Fruit fly (Drosophila melanogaster) whole organism, embryonic: Measurements from ENCODE around the gene CG4218.

ENCODE experiments used
- Abd-B ChIP-seq: fragments of 200-800 bp; sonication (Bioruptor generic); optimal IDR thresholded peaks from 2 replicates; lab custom pipeline; 2018; ENCODE audit warnings: missing biosample characterization, mild to moderate bottlenecking, missing genetic modification characterization, moderate library complexity
- Bgb ChIP-seq: fragments of 200-800 bp; sonication (Bioruptor generic); IDR thresholded peaks from 2 replicates; pipeline ENCODE4 v1.3.6; 2022; ENCODE audit warnings: missing biosample characterization, missing genetic modification characterization; ENCODE audit not compliant: partially characterized antibody
- CG11085 ChIP-seq: fragments of 200-800 bp; sonication (Bioruptor generic); IDR thresholded peaks from 2 replicates; pipeline ENCODE4 v1.3.6; 2022; ENCODE audit warnings: missing biosample characterization, missing genetic modification characterization
- CG13775 ChIP-seq: fragments of 200-800 bp; sonication (Bioruptor generic); optimal IDR thresholded peaks from 3 replicates; lab custom pipeline; 2017; ENCODE audit warnings: missing biosample characterization, mild to moderate bottlenecking, missing genetic modification characterization
- CG14667 ChIP-seq: fragments of 200-800 bp; sonication (Bioruptor generic); IDR thresholded peaks from 2 replicates; pipeline ENCODE4 v1.3.6; 2022; ENCODE audit warnings: missing biosample characterization, missing genetic modification characterization
- CG15514 ChIP-seq: fragments of 200-800 bp; sonication (Bioruptor generic); optimal IDR thresholded peaks from 3 replicates; lab custom pipeline; 2017; ENCODE audit warnings: missing biosample characterization, missing genetic modification characterization, mild to moderate bottlenecking, moderate library complexity, missing genetic modification reagents
- CG1602 ChIP-seq: fragments of 200-800 bp; sonication (Bioruptor generic); optimal IDR thresholded peaks from 3 replicates; lab custom pipeline; 2016; ENCODE audit warnings: missing biosample characterization, missing genetic modification characterization
- CG1792 ChIP-seq: fragments of 200-800 bp; sonication (Bioruptor generic); optimal IDR thresholded peaks from 2 replicates; lab custom pipeline; 2016; ENCODE audit warnings: missing biosample characterization, missing genetic modification characterization
- CG2678 ChIP-seq: fragments of 200-800 bp; sonication (Bioruptor generic); optimal IDR thresholded peaks from 3 replicates; lab custom pipeline; 2019; ENCODE audit warnings: missing biosample characterization, mild to moderate bottlenecking, missing genetic modification characterization, moderate library complexity
- CG30403 ChIP-seq: fragments of 200-800 bp; sonication (Bioruptor generic); optimal IDR thresholded peaks from 3 replicates; lab custom pipeline; 2016; ENCODE audit warnings: missing biosample characterization, missing genetic modification characterization
- CG3065 ChIP-seq: fragments of 200-800 bp; sonication (Bioruptor generic); optimal IDR thresholded peaks from 2 replicates; lab custom pipeline; 2016; ENCODE audit warnings: missing biosample characterization, missing genetic modification characterization
- CG32767 ChIP-seq: fragments of 200-800 bp; sonication (Bioruptor generic); IDR thresholded peaks from 2 replicates; pipeline ENCODE4 v1.3.6; 2022; ENCODE audit warnings: missing biosample characterization, missing genetic modification characterization
- CG32772 ChIP-seq: fragments of 200-800 bp; sonication (Bioruptor generic); IDR thresholded peaks from 2 replicates; pipeline ENCODE4 v1.3.6; 2022; ENCODE audit warnings: missing biosample characterization, missing genetic modification characterization
- CG34224 ChIP-seq: fragments of 200-800 bp; sonication (Bioruptor generic); IDR thresholded peaks from 3 replicates; pipeline ENCODE4 v1.3.6; 2022; ENCODE audit warnings: missing biosample characterization, missing genetic modification characterization; ENCODE audit not compliant: partially characterized antibody
- CG3838 ChIP-seq: fragments of 200-800 bp; sonication (Bioruptor generic); optimal IDR thresholded peaks from 3 replicates; lab custom pipeline; 2016; ENCODE audit warnings: missing biosample characterization, missing genetic modification characterization
- CG4424 ChIP-seq: fragments of 200-800 bp; sonication (Bioruptor generic); optimal IDR thresholded peaks from 3 replicates; lab custom pipeline; 2016; ENCODE audit warnings: missing biosample characterization, missing genetic modification characterization
- CG6683 ChIP-seq: fragments of 200-800 bp; sonication (Bioruptor generic); optimal IDR thresholded peaks from 2 replicates; lab custom pipeline; 2017; ENCODE audit warnings: missing biosample characterization, mild to moderate bottlenecking, missing genetic modification characterization, missing genetic modification reagents
- CG6765 ChIP-seq: fragments of 200-800 bp; sonication (Bioruptor generic); optimal IDR thresholded peaks from 3 replicates; lab custom pipeline; 2017; ENCODE audit warnings: missing biosample characterization, mild to moderate bottlenecking, missing genetic modification characterization
- CG7745 ChIP-seq: fragments of 200-800 bp; sonication (Bioruptor generic); optimal IDR thresholded peaks from 2 replicates; lab custom pipeline; 2018; ENCODE audit warnings: missing biosample characterization, mild to moderate bottlenecking, missing genetic modification characterization, moderate library complexity
- CG7839 ChIP-seq: fragments of 200-800 bp; sonication (Bioruptor generic); optimal IDR thresholded peaks from 3 replicates; lab custom pipeline; 2018; ENCODE audit warnings: missing biosample characterization, mild to moderate bottlenecking, missing genetic modification characterization, moderate library complexity
- Dbx ChIP-seq: fragments of 200-800 bp; sonication (Bioruptor generic); IDR thresholded peaks from 3 replicates; pipeline ENCODE4 v1.3.6; 2022; ENCODE audit warnings: missing biosample characterization, missing genetic modification characterization
- HLH4C ChIP-seq: fragments of 200-800 bp; sonication (Bioruptor generic); IDR thresholded peaks from 3 replicates; pipeline ENCODE4 v1.3.6; 2022; ENCODE audit warnings: missing biosample characterization, missing genetic modification characterization; ENCODE audit not compliant: partially characterized antibody
- HLHmδ ChIP-seq: fragments of 200-800 bp; sonication (Bioruptor generic); optimal IDR thresholded peaks from 2 replicates; lab custom pipeline; 2018; ENCODE audit warnings: missing biosample characterization, mild to moderate bottlenecking, missing genetic modification characterization, moderate library complexity
- Hand ChIP-seq: fragments of 200-800 bp; sonication (Bioruptor generic); optimal IDR thresholded peaks from 2 replicates; lab custom pipeline; 2017; ENCODE audit warnings: mild to moderate bottlenecking, missing biosample characterization, missing genetic modification reagents, missing genetic modification characterization
- HmgZ ChIP-seq: fragments of 200-800 bp; sonication (Bioruptor generic); optimal IDR thresholded peaks from 2 replicates; lab custom pipeline; 2018; ENCODE audit warnings: missing biosample characterization, mild to moderate bottlenecking, missing genetic modification characterization
- Hr51 ChIP-seq, 2 experiments: fragments of 200-800 bp; sonication (Bioruptor generic); optimal IDR thresholded peaks; 2 replicates in 1 of 2; 3 replicates in 1 of 2; lab custom pipeline; 2016 to 2018; ENCODE audit warnings: missing biosample characterization in 2 of 2, missing genetic modification characterization in 2 of 2, mild to moderate bottlenecking in 1 of 2, moderate library complexity in 1 of 2
- Myb ChIP-seq: fragments of 200-800 bp; sonication (Bioruptor generic); optimal IDR thresholded peaks from 2 replicates; lab custom pipeline; 2016; ENCODE audit warnings: missing biosample characterization, missing genetic modification characterization
- Oli ChIP-seq: fragments of 200-800 bp; sonication (Bioruptor generic); optimal IDR thresholded peaks from 2 replicates; lab custom pipeline; 2018; ENCODE audit warnings: missing biosample characterization, mild to moderate bottlenecking, missing genetic modification characterization, moderate library complexity
- Ptx1 ChIP-seq: fragments of 200-800 bp; sonication (Bioruptor generic); IDR thresholded peaks from 2 replicates; pipeline ENCODE4 v1.3.6; 2022; ENCODE audit warnings: missing biosample characterization, missing genetic modification characterization
- Side ChIP-seq: fragments of 200-800 bp; sonication (Bioruptor generic); optimal IDR thresholded peaks from 2 replicates; lab custom pipeline; 2016; ENCODE audit warnings: missing biosample characterization, missing genetic modification characterization
- ap ChIP-seq: fragments of 200-800 bp; sonication (Bioruptor generic); IDR thresholded peaks from 2 replicates; pipeline ENCODE4 v1.3.6; 2022; ENCODE audit warnings: missing biosample characterization, missing genetic modification characterization
- ase ChIP-seq: fragments of 200-800 bp; sonication (Bioruptor generic); IDR thresholded peaks from 3 replicates; pipeline ENCODE4 v1.3.6; 2022; ENCODE audit warnings: missing biosample characterization, missing genetic modification characterization
- chif ChIP-seq, 2 experiments: fragments of 200-800 bp; sonication (Bioruptor generic); optimal IDR thresholded peaks; 3 replicates each; lab custom pipeline; 2016; ENCODE audit warnings: missing biosample characterization in 2 of 2, missing genetic modification characterization in 2 of 2
- dmrt11E ChIP-seq: fragments of 200-800 bp; sonication (Bioruptor generic); optimal IDR thresholded peaks from 3 replicates; lab custom pipeline; 2018; ENCODE audit warnings: missing biosample characterization, mild to moderate bottlenecking, missing genetic modification characterization, moderate library complexity
- ewg ChIP-seq: fragments of 200-800 bp; sonication (Bioruptor generic); optimal IDR thresholded peaks from 3 replicates; lab custom pipeline; 2017; ENCODE audit warnings: mild to moderate bottlenecking, missing biosample characterization, missing genetic modification reagents, missing genetic modification characterization
- eyg ChIP-seq: fragments of 200-800 bp; sonication (Bioruptor generic); optimal IDR thresholded peaks from 3 replicates; lab custom pipeline; 2016; ENCODE audit warnings: missing biosample characterization, missing genetic modification characterization
- fd96Cb ChIP-seq: fragments of 200-800 bp; sonication (Bioruptor generic); optimal IDR thresholded peaks from 2 replicates; lab custom pipeline; 2018; ENCODE audit warnings: missing biosample characterization, mild to moderate bottlenecking, missing genetic modification characterization, moderate library complexity
- gem ChIP-seq: fragments of 200-800 bp; sonication (Bioruptor generic); optimal IDR thresholded peaks from 2 replicates; lab custom pipeline; 2019; ENCODE audit warnings: missing biosample characterization, mild to moderate bottlenecking, missing genetic modification characterization, moderate library complexity
- grn ChIP-seq: fragments of 200-800 bp; sonication (Bioruptor generic); optimal IDR thresholded peaks from 3 replicates; lab custom pipeline; 2017; ENCODE audit warnings: missing biosample characterization, missing genetic modification characterization
- ham ChIP-seq: fragments of 200-800 bp; sonication (Bioruptor generic); IDR thresholded peaks from 2 replicates; pipeline ENCODE4 v1.3.6; 2022; ENCODE audit warnings: missing biosample characterization, missing genetic modification characterization
- hb ChIP-seq: fragments of 200-800 bp; sonication (Bioruptor generic); IDR thresholded peaks from 3 replicates; pipeline ENCODE4 v1.3.6; 2022; ENCODE audit warnings: missing biosample characterization, missing genetic modification characterization; ENCODE audit not compliant: partially characterized antibody
- lbe ChIP-seq: fragments of 200-800 bp; sonication (Bioruptor generic); optimal IDR thresholded peaks from 2 replicates; lab custom pipeline; 2016; ENCODE audit warnings: missing biosample characterization, mild to moderate bottlenecking, missing genetic modification characterization
- mam ChIP-seq: fragments of 200-800 bp; sonication (Bioruptor generic); optimal IDR thresholded peaks from 3 replicates; lab custom pipeline; 2016; ENCODE audit warnings: missing biosample characterization, missing genetic modification characterization
- pho ChIP-seq: fragments of 200-800 bp; sonication (Bioruptor generic); optimal IDR thresholded peaks from 2 replicates; lab custom pipeline; 2016; ENCODE audit warnings: missing biosample characterization, missing genetic modification characterization
- sens ChIP-seq: fragments of 200-800 bp; sonication (Bioruptor generic); peaks from one replicate; lab custom pipeline; 2016; ENCODE audit warnings: missing biosample characterization, missing genetic modification characterization
- slp2 ChIP-seq: fragments of 200-800 bp; sonication (Bioruptor generic); optimal IDR thresholded peaks from 2 replicates; lab custom pipeline; 2016; ENCODE audit warnings: missing biosample characterization, missing genetic modification characterization
- tap ChIP-seq: fragments of 200-800 bp; optimal IDR thresholded peaks from 3 replicates; lab custom pipeline; 2019; ENCODE audit warnings: missing biosample characterization, mild to moderate bottlenecking, missing genetic modification characterization, moderate library complexity
- tll ChIP-seq, 2 experiments: fragments of 200-800 bp in 1 of 2; fragments of >200 bp in 1 of 2; sonication (Bioruptor generic) in 1 of 2; optimal IDR thresholded peaks; 2 replicates each; lab custom pipeline; 2017 to 2019; ENCODE audit warnings: missing biosample characterization in 2 of 2, missing genetic modification characterization in 2 of 2, mild to moderate bottlenecking in 1 of 2, moderate library complexity in 1 of 2
- ttk ChIP-seq: fragments of 200-800 bp; sonication (Bioruptor generic); IDR thresholded peaks from 2 replicates; pipeline ENCODE4 v2.1.2; 2022; ENCODE audit warnings: missing biosample characterization, missing genetic modification characterization

The CG4218 gene

DNA sequence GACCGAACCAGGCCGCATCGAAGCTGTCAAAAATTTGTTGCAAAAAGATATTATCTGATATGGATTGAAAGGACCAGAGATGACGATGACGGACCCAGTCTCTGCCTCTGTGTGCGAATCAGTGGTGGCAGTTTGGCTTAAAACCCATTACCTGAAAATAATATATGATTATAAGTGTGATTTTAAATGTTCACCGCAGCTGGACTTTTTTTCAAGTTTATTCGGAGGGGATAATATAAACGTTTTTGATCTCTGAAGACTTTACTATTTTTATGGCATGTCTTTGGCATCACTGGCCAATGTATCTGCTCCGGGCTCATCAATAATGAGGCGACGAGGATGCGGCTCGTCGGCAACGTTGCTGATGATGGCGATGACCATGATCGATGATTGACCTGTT, 8.8 kb upstream of the CG4218 start (continued):
- TF ChIP-seq dmrt11E (tag; lab: Kevin White, UChicago), result peak; percentile 42
- no peak for TF ChIP-seq CG6683 (GFP tag; lab: Kevin White, UChicago)
- peak; percentile 1 for TF ChIP-seq CG4424 (GFP tag; lab: Kevin White, UChicago)
- TF ChIP-seq sens, result peak; percentile 36
- no peak for TF ChIP-seq HmgZ (tag; lab: Kevin White, UChicago)
- no peak for TF ChIP-seq Side (GFP tag; lab: Kevin White, UChicago)
- TF ChIP-seq gem (tag; lab: Kevin White, UChicago), result peak; percentile 29
- TF ChIP-seq CG14667 (GFP tag; lab: Robert Waterston, UW), result no peak
- TF ChIP-seq ttk (GFP tag; lab: Robert Waterston, UW), result no peak
- peak in 1 of 2 experiments; percentile 17 for TF ChIP-seq tll (GFP tag; optimal IDR thresholded peaks at IDR 0.05; lab: Kevin White, UChicago)
- TF ChIP-seq Dbx (GFP tag; lab: Robert Waterston, UW), result no peak
- no peak for TF ChIP-seq ap (GFP tag; lab: Robert Waterston, UW)
- TF ChIP-seq lbe (GFP tag; lab: Kevin White, UChicago), result peak; percentile 72

DNA sequence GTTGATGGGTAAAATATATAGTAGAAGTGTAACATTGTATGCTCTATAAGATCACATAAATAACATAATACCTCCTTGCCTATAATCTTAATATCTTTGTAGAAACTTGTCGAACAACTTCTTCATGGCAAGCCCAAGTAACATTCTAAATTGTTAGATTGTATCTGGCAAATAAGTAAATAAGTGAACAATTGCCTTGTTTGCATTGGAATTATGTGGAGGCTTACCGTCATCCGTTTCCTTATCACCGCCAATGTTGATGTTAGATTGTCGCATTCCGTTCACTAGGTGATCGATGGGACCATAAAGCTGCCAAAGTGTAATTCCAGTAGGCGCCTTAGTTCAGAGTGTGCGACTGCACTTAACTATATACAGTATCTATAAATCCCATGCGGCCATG, 7.9 kb upstream of the CG4218 start:
- peak; percentile 29 for TF ChIP-seq Oli (tag; lab: Kevin White, UChicago)
- no peak for TF ChIP-seq Bgb (GFP tag; lab: Robert Waterston, UW)
- TF ChIP-seq Ptx1 (GFP tag; lab: Robert Waterston, UW), result peak; percentile 42; the same call in 1 of the 2 replicates
- TF ChIP-seq Abd-B, result no peak
- peak; percentile 80 for TF ChIP-seq CG2678
- no peak for TF ChIP-seq hb (GFP tag; lab: Robert Waterston, UW)
- no peak for TF ChIP-seq HLH4C (GFP tag; lab: Robert Waterston, UW)
- TF ChIP-seq grn, result peak; percentile 99
- TF ChIP-seq Hand (GFP tag; lab: Kevin White, UChicago), result no peak
- TF ChIP-seq fd96Cb (tag; lab: Kevin White, UChicago), result peak; percentile 70
- peak; percentile 57 for TF ChIP-seq mam (GFP tag; lab: Kevin White, UChicago)
- TF ChIP-seq CG11085, result no peak
- peak; percentile 84 to 92 for TF ChIP-seq chif (GFP tag; optimal IDR thresholded peaks at IDR 0.05; lab: Kevin White, UChicago)
- TF ChIP-seq CG1792 (GFP tag; lab: Kevin White, UChicago), result peak; percentile 92
- TF ChIP-seq eyg (GFP tag; lab: Kevin White, UChicago), result peak; percentile 80
- TF ChIP-seq CG32772 (GFP tag; lab: Robert Waterston, UW), result 0 out of 2 replicates have a peak, but pooled peaks have one; percentile 28
- TF ChIP-seq ase (GFP tag; lab: Robert Waterston, UW), result no peak
- TF ChIP-seq CG1602 (GFP tag; lab: Kevin White, UChicago), result peak; percentile 87
- peak; percentile 66 for TF ChIP-seq slp2 (GFP tag; lab: Kevin White, UChicago)
- peak; percentile 52 for TF ChIP-seq CG15514
- TF ChIP-seq CG7745 (tag; lab: Kevin White, UChicago), result peak; percentile 96
- peak; percentile 79 for TF ChIP-seq HmgZ (tag; lab: Kevin White, UChicago)
- peak; percentile 75 for TF ChIP-seq ewg (GFP tag; lab: Kevin White, UChicago)
- TF ChIP-seq HLHmδ (GFP tag; lab: Kevin White, UChicago), result peak; percentile 90
- TF ChIP-seq CG32767, result peak; percentile 49; the same call in 1 of the 2 replicates
- TF ChIP-seq CG13775 (GFP tag; lab: Kevin White, UChicago), result peak; percentile 69
- TF ChIP-seq CG30403 (GFP tag; lab: Kevin White, UChicago), result peak; percentile 28
- TF ChIP-seq Myb (GFP tag; lab: Kevin White, UChicago), result peak; percentile 35
- peak; percentile 59 for TF ChIP-seq tap (tag; lab: Kevin White, UChicago)
- TF ChIP-seq Hr51 (GFP tag; optimal IDR thresholded peaks at IDR 0.05; lab: Kevin White, UChicago), result peak; percentile 18 to 90
- TF ChIP-seq pho (GFP tag; lab: Kevin White, UChicago), result peak; percentile 43
- TF ChIP-seq ham (GFP tag; lab: Robert Waterston, UW), result no peak
- TF ChIP-seq CG3838, result peak; percentile 80
- no peak for TF ChIP-seq CG34224
- peak; percentile 12 for TF ChIP-seq CG6765
- TF ChIP-seq CG3065 (GFP tag; lab: Kevin White, UChicago), result peak; percentile 85
- TF ChIP-seq CG7839 (tag; lab: Kevin White, UChicago), result peak; percentile 63
